Fruit fly (Drosophila melanogaster) whole organism, embryonic: ENCODE measurements around the gene CG15373.

Source experiments
- Abd-B ChIP-seq: fragments of 200-800 bp; sonication (Bioruptor generic); optimal IDR thresholded peaks from 2 replicates; lab custom pipeline; 2018; ENCODE audit warnings: missing biosample characterization, mild to moderate bottlenecking, missing genetic modification characterization, moderate library complexity
- Bgb ChIP-seq: fragments of 200-800 bp; sonication (Bioruptor generic); IDR thresholded peaks from 2 replicates; pipeline ENCODE4 v1.3.6; 2022; ENCODE audit warnings: missing biosample characterization, missing genetic modification characterization; ENCODE audit not compliant: partially characterized antibody
- Blimp-1 ChIP-seq: fragments of 200-800 bp; sonication (Bioruptor generic); optimal IDR thresholded peaks from 3 replicates; lab custom pipeline; 2018; ENCODE audit warnings: missing biosample characterization, missing genetic modification characterization, mild to moderate bottlenecking, moderate library complexity, missing genetic modification reagents
- Bteb2 ChIP-seq: fragments of 200-800 bp; sonication (Bioruptor generic); optimal IDR thresholded peaks from 2 replicates; lab custom pipeline; 2016; ENCODE audit warnings: missing biosample characterization, missing genetic modification characterization
- CG10267 ChIP-seq: fragments of 200-800 bp; sonication (Bioruptor generic); optimal IDR thresholded peaks from 2 replicates; lab custom pipeline; 2018; ENCODE audit warnings: missing biosample characterization, mild to moderate bottlenecking, missing genetic modification characterization, moderate library complexity
- CG10565 ChIP-seq: fragments of 200-800 bp; sonication (Bioruptor generic); optimal IDR thresholded peaks from 3 replicates; lab custom pipeline; 2016; ENCODE audit warnings: missing biosample characterization, mild to moderate bottlenecking, missing genetic modification characterization
- CG11247 ChIP-seq: fragments of 200-800 bp; sonication (Bioruptor generic); IDR thresholded peaks from 2 replicates; pipeline ENCODE4 v1.3.6; 2022; ENCODE audit warnings: missing biosample characterization, missing genetic modification characterization
- CG11723 ChIP-seq: fragments of 200-800 bp; sonication (Bioruptor generic); optimal IDR thresholded peaks from 2 replicates; lab custom pipeline; 2017; ENCODE audit warnings: missing biosample characterization, mild to moderate bottlenecking, missing genetic modification characterization
- CG12744 ChIP-seq: fragments of 200-800 bp; sonication (Bioruptor generic); optimal IDR thresholded peaks from 2 replicates; lab custom pipeline; 2016; ENCODE audit warnings: missing biosample characterization, missing genetic modification characterization
- CG13287 ChIP-seq: fragments of 200-800 bp; sonication (Bioruptor generic); IDR thresholded peaks from 2 replicates; pipeline ENCODE4 v1.3.6; 2022; ENCODE audit warnings: missing biosample characterization, missing genetic modification characterization; ENCODE audit not compliant: partially characterized antibody
- CG13775 ChIP-seq: fragments of 200-800 bp; sonication (Bioruptor generic); optimal IDR thresholded peaks from 3 replicates; lab custom pipeline; 2017; ENCODE audit warnings: missing biosample characterization, mild to moderate bottlenecking, missing genetic modification characterization
- CG17612 ChIP-seq: fragments of 200-800 bp; sonication (Bioruptor generic); IDR thresholded peaks from 2 replicates; pipeline ENCODE4 v1.3.6; 2022; ENCODE audit warnings: missing biosample characterization, missing genetic modification characterization
- CG18599 ChIP-seq: fragments of 200-800 bp; sonication (Bioruptor generic); optimal IDR thresholded peaks from 3 replicates; lab custom pipeline; 2017; ENCODE audit warnings: missing biosample characterization, missing genetic modification characterization, mild to moderate bottlenecking, moderate library complexity, missing genetic modification reagents
- CG31365 ChIP-seq: fragments of 200-800 bp; sonication (Bioruptor generic); optimal IDR thresholded peaks from 2 replicates; lab custom pipeline; 2018; ENCODE audit warnings: missing biosample characterization, mild to moderate bottlenecking, missing genetic modification characterization
- CG4820 ChIP-seq: fragments of 200-800 bp; sonication (Bioruptor generic); optimal IDR thresholded peaks from 3 replicates; lab custom pipeline; 2016; ENCODE audit warnings: missing biosample characterization, missing genetic modification characterization
- CG6272 ChIP-seq: fragments of 200-800 bp; sonication (Bioruptor generic); IDR thresholded peaks from 2 replicates; pipeline ENCODE4 v1.3.6; 2022; ENCODE audit warnings: missing biosample characterization, missing genetic modification characterization
- CG6689 ChIP-seq: fragments of 200-800 bp; sonication (Bioruptor generic); IDR thresholded peaks from 2 replicates; pipeline ENCODE4 v1.3.6; 2022; ENCODE audit warnings: missing biosample characterization, missing genetic modification characterization
- CG7372 ChIP-seq: fragments of 200-800 bp; sonication (Bioruptor generic); IDR thresholded peaks from 2 replicates; pipeline ENCODE4 v1.3.6; 2022; ENCODE audit warnings: missing biosample characterization, missing genetic modification characterization
- CG9215 ChIP-seq: fragments of 200-800 bp; sonication (Bioruptor generic); IDR thresholded peaks from 2 replicates; pipeline ENCODE4 v1.3.6; 2022; ENCODE audit warnings: missing biosample characterization, missing genetic modification characterization
- Dref ChIP-seq: fragments of 200-800 bp; sonication (Bioruptor generic); IDR thresholded peaks from 2 replicates; pipeline ENCODE4 v1.3.6; 2022; ENCODE audit warnings: missing biosample characterization, missing genetic modification characterization
- Hey ChIP-seq: fragments of 200-800 bp; sonication (Bioruptor generic); optimal IDR thresholded peaks from 3 replicates; lab custom pipeline; 2018; ENCODE audit warnings: missing biosample characterization, mild to moderate bottlenecking, missing genetic modification characterization
- Hr3 ChIP-seq: fragments of 200-800 bp; sonication (Bioruptor generic); optimal IDR thresholded peaks from 3 replicates; lab custom pipeline; 2016; ENCODE audit warnings: missing biosample characterization, missing genetic modification characterization
- Hr78 ChIP-seq, 2 experiments: fragments of 200-800 bp in 1 of 2; fragments of >200 bp in 1 of 2; sonication (Bioruptor generic) in 1 of 2; optimal IDR thresholded peaks; 2 replicates each; lab custom pipeline; 2017 to 2019; ENCODE audit warnings: missing biosample characterization in 2 of 2, missing genetic modification characterization in 2 of 2, mild to moderate bottlenecking in 1 of 2, moderate library complexity in 1 of 2
- MESR4 ChIP-seq: fragments of 200-800 bp; sonication (Bioruptor generic); optimal IDR thresholded peaks from 2 replicates; lab custom pipeline; 2018; ENCODE audit warnings: missing biosample characterization, mild to moderate bottlenecking, missing genetic modification characterization, moderate library complexity
- Max ChIP-seq: fragments of 200-800 bp; sonication (Bioruptor generic); optimal IDR thresholded peaks from 2 replicates; lab custom pipeline; 2016; ENCODE audit warnings: missing biosample characterization, mild to moderate bottlenecking, missing genetic modification characterization
- Ravus ChIP-seq: fragments of 200-800 bp; sonication (Bioruptor generic); IDR thresholded peaks from 2 replicates; pipeline ENCODE4 v1.3.6; 2022; ENCODE audit warnings: missing biosample characterization, missing genetic modification characterization
- Taf1 ChIP-seq: fragments of 200-800 bp; sonication (Bioruptor generic); IDR thresholded peaks from 2 replicates; pipeline ENCODE4 v1.3.6; 2022; ENCODE audit warnings: missing biosample characterization, missing genetic modification characterization
- ab ChIP-seq: fragments of 200-800 bp; sonication (Bioruptor generic); optimal IDR thresholded peaks from 2 replicates; lab custom pipeline; 2016; ENCODE audit warnings: missing biosample characterization, missing genetic modification characterization
- amos ChIP-seq: fragments of 200-800 bp; sonication (Bioruptor generic); IDR thresholded peaks from 2 replicates; pipeline ENCODE4 v1.3.6; 2022; ENCODE audit warnings: missing biosample characterization, missing genetic modification characterization; ENCODE audit not compliant: partially characterized antibody
- bab2 ChIP-seq: fragments of 200-800 bp; sonication (Bioruptor generic); optimal IDR thresholded peaks from 2 replicates; lab custom pipeline; 2016; ENCODE audit warnings: missing biosample characterization, missing genetic modification characterization
- da ChIP-seq: fragments of 200-800 bp; sonication (Bioruptor generic); optimal IDR thresholded peaks from 2 replicates; lab custom pipeline; 2016; ENCODE audit warnings: missing biosample characterization, missing genetic modification characterization
- disco-r ChIP-seq: fragments of 200-800 bp; sonication (Bioruptor generic); optimal IDR thresholded peaks from 2 replicates; lab custom pipeline; 2016; ENCODE audit warnings: missing biosample characterization, missing genetic modification characterization
- dmrt11E ChIP-seq: fragments of 200-800 bp; sonication (Bioruptor generic); optimal IDR thresholded peaks from 3 replicates; lab custom pipeline; 2018; ENCODE audit warnings: missing biosample characterization, mild to moderate bottlenecking, missing genetic modification characterization, moderate library complexity
- fru ChIP-seq: fragments of >200 bp; optimal IDR thresholded peaks from 2 replicates; lab custom pipeline; 2017
- gsb-n ChIP-seq: fragments of 200-800 bp; sonication (Bioruptor generic); optimal IDR thresholded peaks from 3 replicates; lab custom pipeline; 2018; ENCODE audit warnings: missing biosample characterization, mild to moderate bottlenecking, missing genetic modification characterization
- insv ChIP-seq, 2 experiments: fragments of 200-800 bp; sonication (Bioruptor generic); optimal IDR thresholded peaks; 3 replicates each; lab custom pipeline; 2016 to 2018; ENCODE audit warnings: missing biosample characterization in 2 of 2, missing genetic modification characterization in 2 of 2
- p53 ChIP-seq: fragments of 200-800 bp; sonication (Bioruptor generic); optimal IDR thresholded peaks from 2 replicates; lab custom pipeline; 2016; ENCODE audit warnings: missing biosample characterization, missing genetic modification characterization
- phol ChIP-seq: fragments of 200-800 bp; sonication (Bioruptor generic); optimal IDR thresholded peaks from 3 replicates; lab custom pipeline; 2018; ENCODE audit warnings: missing biosample characterization, mild to moderate bottlenecking, missing genetic modification characterization, moderate library complexity
- sc ChIP-seq, 3 experiments: fragments of >200 bp in 2 of 3; fragments of 200-800 bp in 1 of 3; sonication (Bioruptor generic) in 1 of 3; optimal IDR thresholded peaks; 2 replicates in 2 of 3; 3 replicates in 1 of 3; lab custom pipeline; 2017; ENCODE audit warnings: mild to moderate bottlenecking in 1 of 3, missing biosample characterization in 1 of 3, missing genetic modification characterization in 1 of 3, missing genetic modification reagents in 1 of 3
- slbo ChIP-seq: fragments of 200-800 bp; sonication (Bioruptor generic); IDR thresholded peaks from 2 replicates; pipeline ENCODE4 v1.3.6; 2022; ENCODE audit warnings: missing biosample characterization, missing genetic modification characterization
- stwl ChIP-seq: fragments of 200-800 bp; sonication (Bioruptor generic); optimal IDR thresholded peaks from 3 replicates; lab custom pipeline; 2018; ENCODE audit warnings: missing biosample characterization, mild to moderate bottlenecking, missing genetic modification characterization, moderate library complexity
- tap ChIP-seq: fragments of 200-800 bp; optimal IDR thresholded peaks from 3 replicates; lab custom pipeline; 2019; ENCODE audit warnings: missing biosample characterization, mild to moderate bottlenecking, missing genetic modification characterization, moderate library complexity
- tin ChIP-seq: fragments of 200-800 bp; sonication (Bioruptor generic); optimal IDR thresholded peaks from 3 replicates; lab custom pipeline; 2016; ENCODE audit warnings: missing biosample characterization, missing genetic modification characterization
- tna ChIP-seq: fragments of 200-800 bp; sonication (Bioruptor generic); IDR thresholded peaks from 2 replicates; pipeline ENCODE4 v1.3.6; 2022; ENCODE audit warnings: missing biosample characterization, missing genetic modification characterization; ENCODE audit not compliant: partially characterized antibody
- trem ChIP-seq: fragments of 200-800 bp; optimal IDR thresholded peaks from 3 replicates; lab custom pipeline; 2019; ENCODE audit warnings: missing biosample characterization, mild to moderate bottlenecking, missing genetic modification characterization, moderate library complexity
- tx ChIP-seq: fragments of 200-800 bp; sonication (Bioruptor generic); optimal IDR thresholded peaks from 2 replicates; lab custom pipeline; 2016; ENCODE audit warnings: missing biosample characterization, missing genetic modification characterization
- unc-4 ChIP-seq: fragments of 200-800 bp; sonication (Bioruptor generic); IDR thresholded peaks from 2 replicates; pipeline ENCODE4 v1.3.6; 2022; ENCODE audit warnings: missing biosample characterization, missing genetic modification characterization; ENCODE audit not compliant: partially characterized antibody
- vfl ChIP-seq: fragments of 200-800 bp; sonication (Bioruptor generic); optimal IDR thresholded peaks from 2 replicates; lab custom pipeline; 2016; ENCODE audit warnings: missing biosample characterization, missing genetic modification characterization
- vvl ChIP-seq: fragments of 200-800 bp; sonication (Bioruptor generic); IDR thresholded peaks from 2 replicates; pipeline ENCODE4 v1.3.6; 2022; ENCODE audit warnings: missing biosample characterization, missing genetic modification characterization

The CG15373 gene

dm6 chrX:18092810-18093222 is 49.0 kb downstream of the CG15373 start, which contains the start of gene RhoGAP16F (continued):
- TF ChIP-seq Blimp-1 (GFP tag; lab: Kevin White, UChicago) (peak; percentile 74), Abd-B (GFP tag; lab: Kevin White, UChicago) (peak; percentile 89), disco-r (GFP tag; lab: Kevin White, UChicago) (peak; percentile 58), CG17612 (0 out of 2 replicates have a peak, but pooled peaks have one; percentile 4), phol (tag; lab: Kevin White, UChicago) (peak; percentile 87), da (GFP tag; lab: Kevin White, UChicago) (peak; percentile 9), Hey (tag; lab: Kevin White, UChicago) (no peak), sc (optimal IDR thresholded peaks at IDR 0.05; lab: Kevin White, UChicago) (no peak), sc (GFP tag; optimal IDR thresholded peaks at IDR 0.05; lab: Kevin White, UChicago) (peak; percentile 62), MESR4 (peak; percentile 3), tx (GFP tag; lab: Kevin White, UChicago) (peak; percentile 65), CG4820 (peak; percentile 79), CG10565 (GFP tag; lab: Kevin White, UChicago) (peak; percentile 9), CG13287 (GFP tag; lab: Robert Waterston, UW) (no peak; the same call in 1 of the 2 replicates), CG11723 (GFP tag; lab: Kevin White, UChicago) (peak; percentile 58), CG31365 (peak; percentile 44), unc-4 (GFP tag; lab: Robert Waterston, UW) (no peak), slbo (GFP tag; lab: Robert Waterston, UW) (peak; percentile 92), Dref (GFP tag; lab: Robert Waterston, UW) (0 out of 2 replicates have a peak, but pooled peaks have one; percentile 15), Bteb2 (GFP tag; lab: Kevin White, UChicago) (peak; percentile 71), ab (GFP tag; lab: Kevin White, UChicago) (peak; percentile 41), vfl (GFP tag; lab: Kevin White, UChicago) (peak; percentile 79), Bgb (GFP tag; lab: Robert Waterston, UW) (no peak), CG6272 (GFP tag; lab: Robert Waterston, UW) (peak; percentile 67), CG12744 (GFP tag; lab: Kevin White, UChicago) (peak; percentile 45), CG10267 (tag; lab: Kevin White, UChicago) (peak; percentile 97), Ravus (GFP tag; lab: Robert Waterston, UW) (peak; percentile 48), CG11247 (GFP tag; lab: Robert Waterston, UW) (peak; percentile 81), fru (lab: Kevin White, UChicago) (no peak), CG9215 (GFP tag; lab: Robert Waterston, UW) (peak; percentile 79), CG13775 (peak; percentile 77), Hr3 (GFP tag; lab: Kevin White, UChicago) (peak; percentile 88), gsb-n (tag; lab: Kevin White, UChicago) (peak; percentile 83), tap (peak; percentile 76), insv (GFP tag; optimal IDR thresholded peaks at IDR 0.05; lab: Kevin White, UChicago) (peak in 1 of 2 experiments; percentile 28), trem (tag; lab: Kevin White, UChicago) (peak; percentile 99), tna (GFP tag; lab: Robert Waterston, UW) (no peak), amos (no peak), CG18599 (peak; percentile 88), Taf1 (GFP tag; lab: Robert Waterston, UW) (peak; percentile 54; the same call in 1 of the 2 replicates), Hr78 (GFP tag; optimal IDR thresholded peaks at IDR 0.05; lab: Kevin White, UChicago) (peak in 1 of 2 experiments; percentile 29), Max (GFP tag; lab: Kevin White, UChicago) (peak; percentile 89), p53 (GFP tag; lab: Kevin White, UChicago) (peak; percentile 12), CG7372 (GFP tag; lab: Robert Waterston, UW) (peak; percentile 74), dmrt11E (tag; lab: Kevin White, UChicago) (peak; percentile 84), bab2 (GFP tag; lab: Kevin White, UChicago) (peak; percentile 82), stwl (tag; lab: Kevin White, UChicago) (peak; percentile 42), CG6689 (peak; percentile 80), vvl (GFP tag; lab: Robert Waterston, UW) (peak; percentile 89), tin (peak; percentile 85)
